Worm (Caenorhabditis elegans) whole organism, young adult: Measurements from ENCODE around the gene pygl-1.

Experiments
- B0261.1 ChIP-seq: sonication (generic microtip); optimal IDR thresholded peaks from 2 replicates; lab custom pipeline; 2016; ENCODE audit warnings: mild to moderate bottlenecking, missing genetic modification characterization, moderate library complexity, missing compliant biosample characterization
- B0336.3 ChIP-seq: fragments of 200-800 bp; sonication (Bioruptor generic); IDR thresholded peaks from 2 replicates; pipeline ENCODE4 v1.3.6; 2022; ENCODE audit warnings: missing genetic modification characterization, missing compliant biosample characterization
- D2030.7 ChIP-seq: fragments of 200-800 bp; sonication (Bioruptor generic); IDR thresholded peaks from 2 replicates; pipeline ENCODE4 v1.3.6; 2022; ENCODE audit warnings: missing genetic modification reagents, missing genetic modification characterization, missing compliant biosample characterization
- F33H1.4 ChIP-seq: fragments of 200-800 bp; sonication (Bioruptor generic); IDR thresholded peaks from 2 replicates; pipeline ENCODE4 v1.3.6; 2022; ENCODE audit warnings: missing genetic modification reagents, missing genetic modification characterization, missing compliant biosample characterization
- Y53G8AR.9 ChIP-seq: fragments of 200-800 bp; sonication (Bioruptor generic); conservative IDR thresholded peaks from 2 replicates; pipeline ENCODE4 v1.3.6; 2022; ENCODE audit warnings: missing genetic modification reagents, missing genetic modification characterization, missing compliant biosample characterization
- Y79H2A.3 ChIP-seq: fragments of 200-800 bp; sonication (Bioruptor generic); conservative IDR thresholded peaks from 2 replicates; pipeline ENCODE4 v1.3.6; 2022; ENCODE audit warnings: missing genetic modification reagents, missing genetic modification characterization, missing compliant biosample characterization
- athp-1 ChIP-seq: sonication (generic microtip); optimal IDR thresholded peaks from 2 replicates; lab custom pipeline; 2017; ENCODE audit warnings: mild to moderate bottlenecking, missing genetic modification characterization, missing compliant biosample characterization
- attf-5 ChIP-seq: fragments of 200-800 bp; sonication (Bioruptor generic); optimal IDR thresholded peaks from 2 replicates; lab custom pipeline; 2018; ENCODE audit warnings: mild to moderate bottlenecking, missing genetic modification characterization, missing compliant biosample characterization
- attf-6 ChIP-seq: fragments of 200-800 bp; sonication (Bioruptor generic); IDR thresholded peaks from 2 replicates; pipeline ENCODE4 v1.3.6; 2022; ENCODE audit warnings: missing genetic modification reagents, missing genetic modification characterization, missing compliant biosample characterization
- cebp-1 ChIP-seq, 2 experiments: fragments of 200-800 bp in 1 of 2; sonication (Bioruptor generic) in 1 of 2; sonication (generic microtip) in 1 of 2; IDR thresholded peaks in 1 of 2; optimal IDR thresholded peaks in 1 of 2; 2 replicates each; pipeline versions ENCODE4 v1.3.6 to Lab custom; 2017 to 2022; ENCODE audit warnings: missing compliant biosample characterization in 2 of 2, missing genetic modification characterization in 2 of 2, mild to moderate bottlenecking in 1 of 2, missing genetic modification reagents in 1 of 2, moderate library complexity in 1 of 2
- cebp-2 ChIP-seq: fragments of 200-800 bp; sonication (Bioruptor generic); IDR thresholded peaks from 2 replicates; pipeline ENCODE4 v1.3.6; 2022; ENCODE audit warnings: missing genetic modification characterization, missing compliant biosample characterization
- ceh-100 ChIP-seq: fragments of 200-800 bp; sonication (Bioruptor generic); IDR thresholded peaks from 2 replicates; pipeline ENCODE4 v1.3.6; 2022; ENCODE audit warnings: missing genetic modification reagents, missing genetic modification characterization, missing compliant biosample characterization
- ceh-79 ChIP-seq: sonication (generic microtip); optimal IDR thresholded peaks from 2 replicates; lab custom pipeline; 2017; ENCODE audit warnings: mild to moderate bottlenecking, missing genetic modification characterization, missing compliant biosample characterization
- dox-1 ChIP-seq: fragments of 200-800 bp; sonication (Bioruptor generic); IDR thresholded peaks from 2 replicates; pipeline ENCODE4 v1.3.6; 2022; ENCODE audit warnings: missing genetic modification reagents, missing genetic modification characterization, missing compliant biosample characterization
- egl-18 ChIP-seq: fragments of 200-800 bp; sonication (Bioruptor generic); IDR thresholded peaks from 2 replicates; pipeline ENCODE4 v1.3.6; 2022; ENCODE audit warnings: missing genetic modification reagents, missing genetic modification characterization, missing compliant biosample characterization
- egl-44 ChIP-seq: fragments of 200-800 bp; sonication (Bioruptor generic); IDR thresholded peaks from 2 replicates; pipeline ENCODE4 v1.3.6; 2022; ENCODE audit warnings: missing genetic modification reagents, missing genetic modification characterization, missing compliant biosample characterization
- egrh-3 ChIP-seq: fragments of 200-800 bp; sonication (Bioruptor generic); IDR thresholded peaks from 2 replicates; pipeline ENCODE4 v1.3.6; 2022; ENCODE audit warnings: missing genetic modification reagents, missing genetic modification characterization, missing compliant biosample characterization
- him-1 ChIP-seq: sonication (generic microtip); optimal IDR thresholded peaks from 2 replicates; lab custom pipeline; 2016; ENCODE audit warnings: missing genotype, missing genetic modification reagents, missing genetic modification characterization, missing compliant biosample characterization
- hmg-1.2 ChIP-seq: fragments of 200-800 bp; sonication (Bioruptor generic); IDR thresholded peaks from 2 replicates; pipeline ENCODE4 v1.3.6; 2022; ENCODE audit warnings: missing genetic modification reagents, missing genetic modification characterization, missing compliant biosample characterization
- hmg-20 ChIP-seq: fragments of 200-800 bp; sonication (Bioruptor generic); IDR thresholded peaks from 2 replicates; pipeline ENCODE4 v1.3.6; 2022; ENCODE audit warnings: missing genetic modification reagents, missing genetic modification characterization, missing compliant biosample characterization
- hrde-1 ChIP-seq: sonication (generic microtip); optimal IDR thresholded peaks from 2 replicates; lab custom pipeline; 2016; ENCODE audit warnings: missing genetic modification characterization, mild to moderate bottlenecking, missing compliant biosample characterization, moderate library complexity, missing genotype, missing genetic modification reagents, borderline replicate concordance
- hsf-1 ChIP-seq: fragments of 200-800 bp; sonication (Bioruptor generic); IDR thresholded peaks from 2 replicates; pipeline ENCODE4 v1.3.6; 2022; ENCODE audit warnings: missing genetic modification reagents, missing genetic modification characterization, missing compliant biosample characterization
- lag-1 ChIP-seq: fragments of 200-800 bp; sonication (Bioruptor generic); IDR thresholded peaks from 2 replicates; pipeline ENCODE4 v1.3.6; 2022; ENCODE audit warnings: missing genetic modification reagents, missing genetic modification characterization, missing compliant biosample characterization
- let-526 ChIP-seq: fragments of 200-800 bp; sonication (Bioruptor generic); IDR thresholded peaks from 2 replicates; pipeline ENCODE4 v1.3.6; 2022; ENCODE audit warnings: missing genetic modification reagents, missing genetic modification characterization, missing compliant biosample characterization
- lin-35 ChIP-seq, 3 experiments: fragments of 150-350 bp in 2 of 3; sonication (generic microtip) in 1 of 3; optimal IDR thresholded peaks; 2 replicates each; lab custom pipeline; 2014 to 2018; ENCODE audit warnings: missing biosample characterization in 3 of 3, missing genetic modification characterization in 3 of 3, missing genetic modification reagents in 3 of 3
- lin-54 ChIP-seq: fragments of 200-800 bp; sonication (Bioruptor generic); optimal IDR thresholded peaks from 2 replicates; lab custom pipeline; 2018; ENCODE audit warnings: mild to moderate bottlenecking, missing genetic modification characterization, missing compliant biosample characterization
- lsl-1 ChIP-seq: fragments of 200-800 bp; sonication (Bioruptor generic); optimal IDR thresholded peaks from 2 replicates; lab custom pipeline; 2018; ENCODE audit warnings: mild to moderate bottlenecking, missing genetic modification characterization, moderate library complexity, missing compliant biosample characterization
- mcd-1 ChIP-seq: fragments of 200-800 bp; sonication (Bioruptor generic); IDR thresholded peaks from 2 replicates; pipeline ENCODE4 v1.3.6; 2022; ENCODE audit warnings: missing genetic modification reagents, missing genetic modification characterization, missing compliant biosample characterization
- mel-28 ChIP-seq: sonication (generic microtip); optimal IDR thresholded peaks from 2 replicates; lab custom pipeline; 2016; ENCODE audit warnings: borderline replicate concordance, mild to moderate bottlenecking, missing genetic modification characterization, missing compliant biosample characterization
- nfya-1 ChIP-seq: sonication (generic microtip); optimal IDR thresholded peaks from 2 replicates; lab custom pipeline; 2017; ENCODE audit warnings: antibody characterized with exemption, missing compliant biosample characterization, missing genetic modification characterization, borderline replicate concordance; ENCODE audit not compliant: insufficient read depth
- nhr-27 ChIP-seq: fragments of 200-800 bp; sonication (Bioruptor generic); optimal IDR thresholded peaks from 2 replicates; lab custom pipeline; 2018; ENCODE audit warnings: mild to moderate bottlenecking, missing genetic modification characterization, moderate library complexity, missing compliant biosample characterization
- rcor-1 ChIP-seq: fragments of 200-800 bp; sonication (Bioruptor generic); IDR thresholded peaks from 2 replicates; pipeline ENCODE4 v1.3.6; 2022; ENCODE audit warnings: missing genetic modification reagents, missing genetic modification characterization, missing compliant biosample characterization
- rec-8 ChIP-seq, 2 experiments: sonication (generic microtip); optimal IDR thresholded peaks; 2 replicates each; lab custom pipeline; 2016; ENCODE audit warnings: mild to moderate bottlenecking in 2 of 2, missing genetic modification characterization in 2 of 2, missing genetic modification reagents in 2 of 2, missing genotype in 2 of 2, missing biosample characterization in 1 of 2, missing compliant biosample characterization in 1 of 2, moderate library complexity in 1 of 2
- rpc-1 ChIP-seq, 2 experiments: fragments of 150-350 bp in 1 of 2; sonication (generic microtip) in 1 of 2; optimal IDR thresholded peaks; 2 replicates each; lab custom pipeline; 2014 to 2018; ENCODE audit warnings: missing biosample characterization in 1 of 2, missing genetic modification characterization in 1 of 2, missing genetic modification reagents in 1 of 2, missing genotype in 1 of 2
- sdz-38 ChIP-seq: sonication (generic microtip); optimal IDR thresholded peaks from 2 replicates; lab custom pipeline; 2016; ENCODE audit warnings: missing genotype, missing genetic modification characterization, missing compliant biosample characterization
- snpc-1.3 ChIP-seq: sonication (generic microtip); optimal IDR thresholded peaks from 2 replicates; lab custom pipeline; 2017; ENCODE audit warnings: missing genetic modification characterization, mild to moderate bottlenecking, missing compliant biosample characterization, antibody characterized with exemption, moderate library complexity, missing genotype, missing genetic modification reagents; ENCODE audit not compliant: insufficient read depth
- snpc-4 ChIP-seq, 5 experiments: fragments of 150-350 bp in 1 of 5; sonication (generic microtip) in 4 of 5; optimal IDR thresholded peaks; 2 replicates each; lab custom pipeline; 2014 to 2018; ENCODE audit warnings: missing genetic modification characterization in 5 of 5, missing biosample characterization in 3 of 5, antibody characterized with exemption in 2 of 5, mild to moderate bottlenecking in 2 of 5, missing compliant biosample characterization in 2 of 5, missing genotype in 2 of 5, moderate library complexity in 2 of 5, missing genetic modification reagents in 1 of 5
- zfh-2 ChIP-seq: fragments of 200-800 bp; sonication (Bioruptor generic); conservative IDR thresholded peaks from 2 replicates; pipeline ENCODE4 v1.3.6; 2022; ENCODE audit warnings: missing genetic modification reagents, missing genetic modification characterization, missing compliant biosample characterization
- ztf-18 ChIP-seq: sonication (generic microtip); optimal IDR thresholded peaks from 2 replicates; lab custom pipeline; 2016; ENCODE audit warnings: missing genotype, mild to moderate bottlenecking, missing genetic modification characterization, missing compliant biosample characterization
- ztf-25 ChIP-seq: fragments of 200-800 bp; sonication (Bioruptor generic); IDR thresholded peaks from 2 replicates; pipeline ENCODE4 v1.3.6; 2022; ENCODE audit warnings: missing genetic modification reagents, missing genetic modification characterization, missing compliant biosample characterization
- ztf-6 ChIP-seq: fragments of 200-800 bp; sonication (Bioruptor generic); IDR thresholded peaks from 2 replicates; pipeline ENCODE4 v1.3.6; 2022; ENCODE audit warnings: missing genetic modification reagents, missing genetic modification characterization, missing compliant biosample characterization

The pygl-1 gene

DNA sequence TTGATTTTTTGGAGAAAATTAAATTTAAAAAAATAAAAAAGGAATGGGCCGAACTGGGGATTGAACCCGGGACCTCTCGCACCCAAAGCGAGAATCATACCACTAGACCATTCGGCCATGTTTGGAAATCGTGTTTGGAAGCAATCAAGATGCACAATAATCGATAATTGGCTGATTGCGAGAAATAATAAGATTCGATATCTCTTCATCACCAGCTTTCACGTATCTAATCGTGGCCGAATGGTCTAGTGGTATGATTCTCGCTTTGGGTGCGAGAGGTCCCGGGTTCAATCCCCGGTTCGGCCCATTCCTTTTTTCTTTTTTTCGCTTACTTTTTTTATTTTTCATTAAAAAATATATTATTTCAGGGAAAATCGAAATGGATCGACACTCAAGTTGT lies 3.3 kb downstream of the pygl-1 start (continued):
- TF ChIP-seq lin-35 (GFP tag; optimal IDR thresholded peaks at IDR 0.05; lab: Kevin White, UChicago) (no peak), D2030.7 (peak; percentile 60), rec-8 (tag; optimal IDR thresholded peaks at IDR 0.05; lab: Kevin White, UChicago) (peak in 1 of 2 experiments; percentile 35), rcor-1 (GFP tag; lab: Robert Waterston, UW) (peak; percentile 45), Y53G8AR.9 (0 out of 2 replicates have a peak, but pooled peaks have one; percentile 33), B0261.1 (tag; lab: Kevin White, UChicago) (peak; percentile 65), egrh-3 (GFP tag; lab: Robert Waterston, UW) (no peak)

ce11 chrV:3582671-3583070 lies 3.8 kb downstream of the pygl-1 start:
- peak; percentile 59; the same call in 1 of the 2 replicates for TF ChIP-seq zfh-2
- TF ChIP-seq ztf-6, result no peak

ce11 chrV:3583622-3584021 lies 4.8 kb downstream of the pygl-1 start:
- TF ChIP-seq sdz-38 (tag; lab: Kevin White, UChicago) (no peak), let-526 (no peak), nhr-27 (no peak), egl-44 (GFP tag; lab: Robert Waterston, UW) (no peak), egl-18 (GFP tag; lab: Robert Waterston, UW) (no peak), attf-6 (GFP tag; lab: Robert Waterston, UW) (no peak), hmg-20 (GFP tag; lab: Robert Waterston, UW) (no peak), mcd-1 (GFP tag; lab: Robert Waterston, UW) (no peak), ztf-18 (tag; lab: Kevin White, UChicago) (no peak), nfya-1 (tag; lab: Kevin White, UChicago) (no peak), attf-5 (GFP tag; lab: Kevin White, UChicago) (no peak)
- TF ChIP-seq, all 124 proteins: peak for 0

DNA sequence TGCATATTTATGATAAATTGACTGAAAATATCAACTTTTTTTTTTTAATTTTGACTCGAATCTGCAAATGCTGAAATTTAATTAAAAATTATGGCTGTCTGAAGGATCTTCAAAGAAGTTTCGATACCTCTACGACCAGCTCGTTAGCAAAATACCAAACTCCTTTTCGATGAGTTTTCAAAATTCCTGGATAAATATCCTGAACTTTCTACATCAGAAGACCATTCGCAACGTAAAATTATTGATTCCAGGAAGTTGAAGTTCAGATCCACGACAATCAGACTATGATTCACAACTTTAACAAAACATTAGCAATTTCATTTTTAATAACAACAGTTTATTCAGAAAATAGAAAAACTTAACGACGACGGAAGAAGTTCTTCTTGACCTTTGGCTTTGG lies 6.2 kb downstream of the pygl-1 start:
- TF ChIP-seq dox-1 (GFP tag; lab: Robert Waterston, UW) (no peak), cebp-2 (0 out of 2 replicates have a peak, but pooled peaks have one; percentile 52), cebp-1 (GFP tag; IDR thresholded peaks at IDR 0.05; lab: Robert Waterston, UW) (no peak), cebp-1 (tag; optimal IDR thresholded peaks at IDR 0.05; lab: Kevin White, UChicago) (peak; percentile 41), hmg-1.2 (GFP tag; lab: Robert Waterston, UW) (no peak; the same call in 1 of the 2 replicates), ztf-25 (GFP tag; lab: Robert Waterston, UW) (peak; percentile 35; the same call in 1 of the 2 replicates), ceh-100 (GFP tag; lab: Robert Waterston, UW) (peak; percentile 33; the same call in 1 of the 2 replicates), hrde-1 (tag; lab: Kevin White, UChicago) (peak; percentile 96), snpc-1.3 (tag; lab: Kevin White, UChicago) (peak; percentile 85), snpc-4 (GFP tag; optimal IDR thresholded peaks at IDR 0.05; lab: Kevin White, UChicago) (peak; percentile 66), snpc-4 (tag; optimal IDR thresholded peaks at IDR 0.05; lab: Kevin White, UChicago) (peak in 2 of 4 experiments; percentile 24 to 53), mel-28 (tag; lab: Kevin White, UChicago) (no peak), lin-54 (GFP tag; lab: Kevin White, UChicago) (peak; percentile 54), lag-1 (GFP tag; lab: Robert Waterston, UW) (no peak), B0336.3 (peak; percentile 93), let-526 (no peak), F33H1.4 (GFP tag; lab: Robert Waterston, UW) (peak; percentile 54; the same call in 1 of the 2 replicates), hsf-1 (GFP tag; lab: Robert Waterston, UW) (peak; percentile 73), Y53G8AR.9 (peak; percentile 77), lsl-1 (GFP tag; lab: Kevin White, UChicago) (peak; percentile 48), rpc-1 (optimal IDR thresholded peaks at IDR 0.05; lab: Kevin White, UChicago) (no peak), rpc-1 (tag; optimal IDR thresholded peaks at IDR 0.05; lab: Kevin White, UChicago) (peak; percentile 15), athp-1 (tag; lab: Kevin White, UChicago) (peak; percentile 51), Y79H2A.3 (peak; percentile 68), him-1 (peak; percentile 73), ceh-79 (tag; lab: Kevin White, UChicago) (peak; percentile 2)
